Fruit fly (Drosophila melanogaster) whole organism, embryonic: ENCODE data around the gene aln.

Source experiments
- Adf1 ChIP-seq: fragments of 200-800 bp; sonication (Bioruptor generic); IDR thresholded peaks from 2 replicates; pipeline ENCODE4 v1.3.6; 2022; ENCODE audit warnings: missing biosample characterization, missing genetic modification characterization
- Atf-2 ChIP-seq: fragments of 200-800 bp; sonication (Bioruptor generic); optimal IDR thresholded peaks from 2 replicates; lab custom pipeline; 2016; ENCODE audit warnings: missing biosample characterization, missing genetic modification characterization
- CG10267 ChIP-seq: fragments of 200-800 bp; sonication (Bioruptor generic); optimal IDR thresholded peaks from 2 replicates; lab custom pipeline; 2018; ENCODE audit warnings: missing biosample characterization, mild to moderate bottlenecking, missing genetic modification characterization, moderate library complexity
- CG10565 ChIP-seq: fragments of 200-800 bp; sonication (Bioruptor generic); optimal IDR thresholded peaks from 3 replicates; lab custom pipeline; 2016; ENCODE audit warnings: missing biosample characterization, mild to moderate bottlenecking, missing genetic modification characterization
- CG10654 ChIP-seq: fragments of 200-800 bp; sonication (Bioruptor generic); optimal IDR thresholded peaks from 2 replicates; lab custom pipeline; 2016; ENCODE audit warnings: missing biosample characterization, missing genetic modification characterization
- CG12659 ChIP-seq: fragments of 200-800 bp; sonication (Bioruptor generic); optimal IDR thresholded peaks from 3 replicates; lab custom pipeline; 2017; ENCODE audit warnings: mild to moderate bottlenecking, missing biosample characterization, missing genetic modification reagents, missing genetic modification characterization
- CG14050 ChIP-seq: fragments of 200-800 bp; sonication (Bioruptor generic); IDR thresholded peaks from 3 replicates; pipeline ENCODE4 v1.3.6; 2022; ENCODE audit warnings: missing biosample characterization, missing genetic modification characterization
- CG14441 ChIP-seq: fragments of 200-800 bp; sonication (Bioruptor generic); IDR thresholded peaks from 2 replicates; pipeline ENCODE4 v1.3.6; 2022; ENCODE audit warnings: missing biosample characterization, missing genetic modification characterization
- CG15011 ChIP-seq: fragments of 200-800 bp; sonication (Bioruptor generic); optimal IDR thresholded peaks from 3 replicates; lab custom pipeline; 2018; ENCODE audit warnings: missing biosample characterization, mild to moderate bottlenecking, missing genetic modification characterization
- CG15479 ChIP-seq: fragments of 200-800 bp; sonication (Bioruptor generic); optimal IDR thresholded peaks from 3 replicates; lab custom pipeline; 2019; ENCODE audit warnings: missing biosample characterization, mild to moderate bottlenecking, missing genetic modification characterization, moderate library complexity
- CG2120 ChIP-seq: fragments of 200-800 bp; sonication (Bioruptor generic); optimal IDR thresholded peaks from 3 replicates; lab custom pipeline; 2016; ENCODE audit warnings: missing biosample characterization, missing genetic modification characterization
- CG2712 ChIP-seq: fragments of 200-800 bp; optimal IDR thresholded peaks from 3 replicates; lab custom pipeline; 2019; ENCODE audit warnings: missing biosample characterization, mild to moderate bottlenecking, missing genetic modification characterization, moderate library complexity
- CG31365 ChIP-seq: fragments of 200-800 bp; sonication (Bioruptor generic); optimal IDR thresholded peaks from 2 replicates; lab custom pipeline; 2018; ENCODE audit warnings: missing biosample characterization, mild to moderate bottlenecking, missing genetic modification characterization
- CG32767 ChIP-seq: fragments of 200-800 bp; sonication (Bioruptor generic); IDR thresholded peaks from 2 replicates; pipeline ENCODE4 v1.3.6; 2022; ENCODE audit warnings: missing biosample characterization, missing genetic modification characterization
- CG33557 ChIP-seq: fragments of 200-800 bp; sonication (Bioruptor generic); optimal IDR thresholded peaks from 2 replicates; lab custom pipeline; 2019; ENCODE audit warnings: missing biosample characterization, mild to moderate bottlenecking, missing genetic modification characterization, moderate library complexity
- CG34376 ChIP-seq: fragments of 200-800 bp; sonication (Bioruptor generic); optimal IDR thresholded peaks from 2 replicates; lab custom pipeline; 2018; ENCODE audit warnings: missing biosample characterization, mild to moderate bottlenecking, missing genetic modification characterization
- CG4282 ChIP-seq: fragments of 200-800 bp; sonication (Bioruptor generic); optimal IDR thresholded peaks from 2 replicates; lab custom pipeline; 2016; ENCODE audit warnings: missing biosample characterization, missing genetic modification characterization
- CG4404 ChIP-seq: fragments of 200-800 bp; sonication (Bioruptor generic); IDR thresholded peaks from 2 replicates; pipeline ENCODE4 v1.3.6; 2022; ENCODE audit warnings: missing biosample characterization, missing genetic modification characterization
- CG6175 ChIP-seq: fragments of 200-800 bp; sonication (Bioruptor generic); IDR thresholded peaks from 3 replicates; pipeline ENCODE4 v1.3.6; 2022; ENCODE audit warnings: missing biosample characterization, missing genetic modification characterization
- CG8281 ChIP-seq: fragments of 200-800 bp; sonication (Bioruptor generic); optimal IDR thresholded peaks from 2 replicates; lab custom pipeline; 2018; ENCODE audit warnings: missing biosample characterization, mild to moderate bottlenecking, missing genetic modification characterization, moderate library complexity
- CG8290 ChIP-seq, 3 experiments: fragments of 200-800 bp; sonication (Bioruptor generic); optimal IDR thresholded peaks; 2 replicates each; lab custom pipeline; 2016 to 2019; ENCODE audit warnings: missing biosample characterization in 3 of 3, missing genetic modification characterization in 3 of 3, mild to moderate bottlenecking in 2 of 3, moderate library complexity in 1 of 3
- Dbx ChIP-seq: fragments of 200-800 bp; sonication (Bioruptor generic); IDR thresholded peaks from 3 replicates; pipeline ENCODE4 v1.3.6; 2022; ENCODE audit warnings: missing biosample characterization, missing genetic modification characterization
- E2f2 ChIP-seq: fragments of 200-800 bp; sonication (Bioruptor generic); IDR thresholded peaks from 2 replicates; pipeline ENCODE4 v1.3.6; 2022; ENCODE audit warnings: missing biosample characterization, missing genetic modification characterization
- Elba2 ChIP-seq: fragments of 200-800 bp; sonication (Bioruptor generic); optimal IDR thresholded peaks from 3 replicates; lab custom pipeline; 2016; ENCODE audit warnings: missing biosample characterization, missing genetic modification characterization
- HmgZ ChIP-seq: fragments of 200-800 bp; sonication (Bioruptor generic); optimal IDR thresholded peaks from 2 replicates; lab custom pipeline; 2018; ENCODE audit warnings: missing biosample characterization, mild to moderate bottlenecking, missing genetic modification characterization
- Med ChIP-seq: fragments of 200-800 bp; sonication (Bioruptor generic); peaks from one replicate; lab custom pipeline; 2016; ENCODE audit warnings: missing biosample characterization, missing genetic modification characterization, mild to moderate bottlenecking, inconsistent platforms, moderate library complexity
- Meics ChIP-seq: fragments of 200-800 bp; sonication (Bioruptor generic); optimal IDR thresholded peaks from 2 replicates; lab custom pipeline; 2017; ENCODE audit warnings: missing biosample characterization, mild to moderate bottlenecking, missing genetic modification characterization
- NC2β ChIP-seq: fragments of 200-800 bp; sonication (Bioruptor generic); optimal IDR thresholded peaks from 2 replicates; lab custom pipeline; 2016; ENCODE audit warnings: missing biosample characterization, missing genetic modification characterization
- Sin3A ChIP-seq: fragments of >200 bp; optimal IDR thresholded peaks from 2 replicates; lab custom pipeline; 2018
- YL-1 ChIP-seq: fragments of 200-800 bp; sonication (Bioruptor generic); optimal IDR thresholded peaks from 3 replicates; lab custom pipeline; 2017; ENCODE audit warnings: missing biosample characterization, mild to moderate bottlenecking, missing genetic modification characterization
- bcd ChIP-seq: fragments of 200-800 bp; sonication (Bioruptor generic); optimal IDR thresholded peaks from 2 replicates; lab custom pipeline; 2017; ENCODE audit warnings: missing biosample characterization, mild to moderate bottlenecking, missing genetic modification characterization
- br ChIP-seq: fragments of >200 bp; optimal IDR thresholded peaks from 2 replicates; lab custom pipeline; 2017
- chm ChIP-seq: fragments of 200-800 bp; sonication (Bioruptor generic); IDR thresholded peaks from 2 replicates; pipeline ENCODE4 v1.3.6; 2022; ENCODE audit warnings: missing biosample characterization, missing genetic modification characterization
- ci ChIP-seq: fragments of 200-800 bp; sonication (Bioruptor generic); IDR thresholded peaks from 3 replicates; pipeline ENCODE4 v1.3.6; 2022; ENCODE audit warnings: missing biosample characterization, missing genetic modification characterization
- crc ChIP-seq: fragments of 200-800 bp; sonication (Bioruptor generic); optimal IDR thresholded peaks from 2 replicates; lab custom pipeline; 2016; ENCODE audit warnings: missing biosample characterization, missing genetic modification characterization
- dimm ChIP-seq: fragments of 200-800 bp; sonication (Bioruptor generic); IDR thresholded peaks from 2 replicates; pipeline ENCODE4 v1.3.6; 2022; ENCODE audit warnings: missing biosample characterization, missing genetic modification characterization
- eyg ChIP-seq: fragments of 200-800 bp; sonication (Bioruptor generic); optimal IDR thresholded peaks from 3 replicates; lab custom pipeline; 2016; ENCODE audit warnings: missing biosample characterization, missing genetic modification characterization
- hb ChIP-seq: fragments of 200-800 bp; sonication (Bioruptor generic); IDR thresholded peaks from 3 replicates; pipeline ENCODE4 v1.3.6; 2022; ENCODE audit warnings: missing biosample characterization, missing genetic modification characterization; ENCODE audit not compliant: partially characterized antibody
- ind ChIP-seq: fragments of 200-800 bp; sonication (Bioruptor generic); optimal IDR thresholded peaks from 3 replicates; lab custom pipeline; 2016; ENCODE audit warnings: missing biosample characterization, missing genetic modification characterization
- lmd ChIP-seq: fragments of 200-800 bp; sonication (Bioruptor generic); IDR thresholded peaks from 2 replicates; pipeline ENCODE4 v1.3.6; 2022; ENCODE audit warnings: missing biosample characterization, missing genetic modification characterization
- mirr ChIP-seq: fragments of 200-800 bp; sonication (Bioruptor generic); optimal IDR thresholded peaks from 3 replicates; lab custom pipeline; 2018; ENCODE audit warnings: missing biosample characterization, mild to moderate bottlenecking, missing genetic modification characterization
- mld ChIP-seq: fragments of 200-800 bp; sonication (Bioruptor generic); IDR thresholded peaks from 3 replicates; pipeline ENCODE4 v1.3.6; 2022; ENCODE audit warnings: missing biosample characterization, missing genetic modification characterization; ENCODE audit not compliant: partially characterized antibody
- nerfin-1 ChIP-seq: fragments of 200-800 bp; sonication (Bioruptor generic); optimal IDR thresholded peaks from 3 replicates; lab custom pipeline; 2019; ENCODE audit warnings: missing biosample characterization, mild to moderate bottlenecking, missing genetic modification characterization, moderate library complexity
- pho ChIP-seq: fragments of 200-800 bp; sonication (Bioruptor generic); optimal IDR thresholded peaks from 2 replicates; lab custom pipeline; 2016; ENCODE audit warnings: missing biosample characterization, missing genetic modification characterization
- seq ChIP-seq: fragments of 200-800 bp; sonication (Bioruptor generic); IDR thresholded peaks from 2 replicates; pipeline ENCODE4 v1.3.6; 2022; ENCODE audit warnings: missing biosample characterization, missing genetic modification characterization
- tgo ChIP-seq: fragments of 200-800 bp; sonication (Bioruptor generic); IDR thresholded peaks from 3 replicates; pipeline ENCODE4 v1.3.6; 2022; ENCODE audit warnings: missing biosample characterization, missing genetic modification characterization
- ttk ChIP-seq: fragments of 200-800 bp; sonication (Bioruptor generic); IDR thresholded peaks from 2 replicates; pipeline ENCODE4 v2.1.2; 2022; ENCODE audit warnings: missing biosample characterization, missing genetic modification characterization
- vnd ChIP-seq: fragments of 200-800 bp; sonication (Bioruptor generic); IDR thresholded peaks from 3 replicates; pipeline ENCODE4 v1.3.6; 2022; ENCODE audit warnings: missing biosample characterization, missing genetic modification characterization; ENCODE audit not compliant: partially characterized antibody
- wek ChIP-seq: fragments of 200-800 bp; sonication (Bioruptor generic); optimal IDR thresholded peaks from 3 replicates; lab custom pipeline; 2018; ENCODE audit warnings: missing biosample characterization, mild to moderate bottlenecking, missing genetic modification characterization, moderate library complexity
- zfh2 ChIP-seq: fragments of 200-800 bp; sonication (Bioruptor generic); optimal IDR thresholded peaks from 2 replicates; lab custom pipeline; 2016; ENCODE audit warnings: missing biosample characterization, missing genetic modification characterization

The aln gene

dm6 chr3L:1030908-1031545, 37.2 kb downstream of the aln start (continued):
- no peak for TF ChIP-seq hb (GFP tag; lab: Robert Waterston, UW)
- TF ChIP-seq ttk (GFP tag; lab: Robert Waterston, UW) = peak; percentile 49; the same call in 1 of the 2 replicates
- TF ChIP-seq ci = peak; percentile 79
- TF ChIP-seq Sin3A (lab: Kevin White, UChicago) = no peak
- TF ChIP-seq CG2712 (tag; lab: Kevin White, UChicago) = peak; percentile 46
- TF ChIP-seq chm = no peak
- 0 out of 2 replicates have a peak, but pooled peaks have one; percentile 3 for TF ChIP-seq dimm (GFP tag; lab: Robert Waterston, UW)
- peak; percentile 56 for TF ChIP-seq CG34376
- TF ChIP-seq YL-1 (GFP tag; lab: Kevin White, UChicago) = no peak
- TF ChIP-seq CG2120 (GFP tag; lab: Kevin White, UChicago) = peak; percentile 45
- 0 out of 3 replicates have a peak, but pooled peaks have one; percentile 59 for TF ChIP-seq vnd (GFP tag; lab: Robert Waterston, UW)
- no peak for TF ChIP-seq br
- TF ChIP-seq ind (GFP tag; lab: Kevin White, UChicago) = peak; percentile 20
- TF ChIP-seq CG10267 = no peak
- no peak for TF ChIP-seq wek (GFP tag; lab: Kevin White, UChicago)
- no peak for TF ChIP-seq mld (GFP tag; lab: Robert Waterston, UW)
- no peak for TF ChIP-seq zfh2 (GFP tag; lab: Kevin White, UChicago)
- TF ChIP-seq eyg (GFP tag; lab: Kevin White, UChicago) = no peak
- no peak for TF ChIP-seq crc (GFP tag; lab: Kevin White, UChicago)
- peak; percentile 16 for TF ChIP-seq CG12659 (GFP tag; lab: Kevin White, UChicago)
- peak; percentile 47; the same call in 1 of the 2 replicates for TF ChIP-seq CG32767
- TF ChIP-seq seq (GFP tag; lab: Robert Waterston, UW) = 0 out of 2 replicates have a peak, but pooled peaks have one; percentile 16
- peak; percentile 4 for TF ChIP-seq NC2β
- peak; percentile 52 for TF ChIP-seq CG14441 (GFP tag; lab: Robert Waterston, UW)
- TF ChIP-seq Meics (GFP tag; lab: Kevin White, UChicago) = peak; percentile 18
- TF ChIP-seq lmd (GFP tag; lab: Robert Waterston, UW) = peak; percentile 45; the same call in 1 of the 2 replicates
- TF ChIP-seq CG10565 (GFP tag; lab: Kevin White, UChicago) = no peak
- TF ChIP-seq Adf1 = peak; percentile 36
- no peak for TF ChIP-seq nerfin-1 (tag; lab: Kevin White, UChicago)
- TF ChIP-seq Atf-2 (GFP tag; lab: Kevin White, UChicago) = no peak
- peak; percentile 29; the same call in 1 of the 2 replicates for TF ChIP-seq CG4404
- no peak for TF ChIP-seq CG15479
- peak; percentile 6 for TF ChIP-seq CG10654 (GFP tag; lab: Kevin White, UChicago)
- TF ChIP-seq bcd (GFP tag; lab: Kevin White, UChicago) = peak; percentile 9
- peak; percentile 85 for TF ChIP-seq Med (GFP tag; lab: Kevin White, UChicago)
- no peak for TF ChIP-seq CG8290 (GFP tag; optimal IDR thresholded peaks at IDR 0.05; lab: Kevin White, UChicago)
- peak in 1 of 2 experiments; percentile 42 for TF ChIP-seq CG8290 (tag; optimal IDR thresholded peaks at IDR 0.05; lab: Kevin White, UChicago)
- TF ChIP-seq Dbx = 0 out of 3 replicates have a peak, but pooled peaks have one; percentile 16
- TF ChIP-seq tgo (GFP tag; lab: Robert Waterston, UW) = peak; percentile 58
- TF ChIP-seq pho (GFP tag; lab: Kevin White, UChicago) = no peak
- TF ChIP-seq mirr (GFP tag; lab: Kevin White, UChicago) = peak; percentile 95
- peak; percentile 43; the same call in 2 of the 3 replicates for TF ChIP-seq CG14050 (GFP tag; lab: Robert Waterston, UW)
- TF ChIP-seq Elba2 (GFP tag; lab: Kevin White, UChicago) = no peak
- TF ChIP-seq CG31365 = no peak
- TF ChIP-seq HmgZ (tag; lab: Kevin White, UChicago) = no peak
- no peak for TF ChIP-seq CG6175 (GFP tag; lab: Robert Waterston, UW)
- TF ChIP-seq CG4282 (GFP tag; lab: Kevin White, UChicago) = no peak
- no peak for TF ChIP-seq CG33557 (GFP tag; lab: Kevin White, UChicago)
- TF ChIP-seq CG8281 (tag; lab: Kevin White, UChicago) = no peak
- TF ChIP-seq E2f2 (GFP tag; lab: Robert Waterston, UW) = 0 out of 2 replicates have a peak, but pooled peaks have one; percentile 38
- no peak for TF ChIP-seq CG15011 (GFP tag; lab: Kevin White, UChicago)
